Worm (Caenorhabditis elegans) whole organism, L2 larva: Measurements from ENCODE around the gene tram-1.

Experiments
- F13H6.1 ChIP-seq: sonication (generic microtip); optimal IDR thresholded peaks from 2 replicates; lab custom pipeline; 2016; ENCODE audit warnings: missing genetic modification characterization, missing compliant biosample characterization
- R02D3.7 ChIP-seq: fragments of 150-350 bp; optimal IDR thresholded peaks from 2 replicates; lab custom pipeline; 2014; ENCODE audit warnings: missing biosample characterization, missing genetic modification characterization
- alr-1 ChIP-seq: fragments of 150-350 bp; optimal IDR thresholded peaks from 2 replicates; lab custom pipeline; 2014; ENCODE audit warnings: missing biosample characterization, missing genetic modification characterization
- aly-2 ChIP-seq: fragments of 150-350 bp; optimal IDR thresholded peaks from 2 replicates; lab custom pipeline; 2014; ENCODE audit warnings: missing biosample characterization, missing genetic modification characterization
- ama-1 ChIP-seq: fragments of 150-350 bp; optimal IDR thresholded peaks from 2 replicates; lab custom pipeline; 2018; ENCODE audit warnings: inconsistent platforms
- ceh-16 ChIP-seq: fragments of 150-350 bp; optimal IDR thresholded peaks from 2 replicates; lab custom pipeline; 2014; ENCODE audit warnings: missing biosample characterization, missing genetic modification characterization
- crh-2 ChIP-seq: sonication (generic microtip); optimal IDR thresholded peaks from 2 replicates; lab custom pipeline; 2017; ENCODE audit warnings: missing biosample characterization, missing genetic modification characterization
- egl-27 ChIP-seq: sonication (generic microtip); optimal IDR thresholded peaks from 3 replicates; lab custom pipeline; 2017; ENCODE audit warnings: missing biosample characterization, missing genetic modification reagents, missing genetic modification characterization
- elt-1 ChIP-seq: fragments of 150-350 bp; optimal IDR thresholded peaks from 2 replicates; lab custom pipeline; 2014; ENCODE audit warnings: missing biosample characterization, missing genetic modification characterization
- elt-3 ChIP-seq: sonication (generic microtip); optimal IDR thresholded peaks from 2 replicates; lab custom pipeline; 2017; ENCODE audit warnings: missing biosample characterization, missing genetic modification characterization
- gmeb-1 ChIP-seq: fragments of 150-350 bp; optimal IDR thresholded peaks from 2 replicates; lab custom pipeline; 2014; ENCODE audit warnings: missing biosample characterization, missing genetic modification characterization
- lin-11 ChIP-seq: fragments of 150-350 bp; sonication (generic microtip); optimal IDR thresholded peaks from 2 replicates; lab custom pipeline; 2014; ENCODE audit warnings: missing biosample characterization, missing genetic modification characterization, inconsistent platforms, mixed read lengths
- lin-13 ChIP-seq: fragments of 150-350 bp; optimal IDR thresholded peaks from 2 replicates; lab custom pipeline; 2014; ENCODE audit warnings: missing biosample characterization, missing genetic modification reagents, missing genetic modification characterization
- lin-39 ChIP-seq: fragments of 150-350 bp; optimal IDR thresholded peaks from 2 replicates; lab custom pipeline; 2014; ENCODE audit warnings: missing biosample characterization, missing genetic modification reagents, missing genetic modification characterization
- lsy-2 ChIP-seq, 2 experiments: fragments of 150-350 bp in 1 of 2; sonication (generic microtip) in 1 of 2; optimal IDR thresholded peaks; 2 replicates each; lab custom pipeline; 2014 to 2017; ENCODE audit warnings: missing biosample characterization in 2 of 2, missing genetic modification characterization in 2 of 2
- mab-5 ChIP-seq: fragments of 150-350 bp; optimal IDR thresholded peaks from 2 replicates; lab custom pipeline; 2014; ENCODE audit warnings: missing biosample characterization, missing genetic modification characterization
- mbf-1 ChIP-seq: sonication (generic microtip); optimal IDR thresholded peaks from 2 replicates; lab custom pipeline; 2017; ENCODE audit warnings: missing biosample characterization, missing genetic modification characterization
- nhr-11 ChIP-seq: fragments of 150-350 bp; optimal IDR thresholded peaks from 2 replicates; lab custom pipeline; 2014; ENCODE audit warnings: missing biosample characterization, missing genetic modification characterization
- nhr-12 ChIP-seq: fragments of 150-350 bp; optimal IDR thresholded peaks from 2 replicates; lab custom pipeline; 2014; ENCODE audit warnings: missing biosample characterization, missing genetic modification characterization
- nhr-129 ChIP-seq: fragments of 150-350 bp; optimal IDR thresholded peaks from 2 replicates; lab custom pipeline; 2014; ENCODE audit warnings: missing biosample characterization, missing genetic modification characterization
- nhr-21 ChIP-seq: fragments of 150-350 bp; optimal IDR thresholded peaks from 2 replicates; lab custom pipeline; 2014; ENCODE audit warnings: missing biosample characterization, missing genetic modification characterization
- nhr-23 ChIP-seq: fragments of 150-350 bp; optimal IDR thresholded peaks from 2 replicates; lab custom pipeline; 2014; ENCODE audit warnings: missing biosample characterization, missing genetic modification reagents, missing genetic modification characterization
- nhr-237 ChIP-seq: fragments of 150-350 bp; optimal IDR thresholded peaks from 2 replicates; lab custom pipeline; 2014; ENCODE audit warnings: missing biosample characterization, missing genetic modification characterization
- nhr-25 ChIP-seq: fragments of 150-350 bp; sonication (generic microtip); optimal IDR thresholded peaks from 3 replicates; lab custom pipeline; 2014; ENCODE audit warnings: missing biosample characterization, missing genetic modification characterization
- nhr-6 ChIP-seq: fragments of 150-350 bp; optimal IDR thresholded peaks from 2 replicates; lab custom pipeline; 2014; ENCODE audit warnings: missing biosample characterization, missing genetic modification characterization
- nhr-77 ChIP-seq: fragments of 150-350 bp; optimal IDR thresholded peaks from 2 replicates; lab custom pipeline; 2014; ENCODE audit warnings: missing biosample characterization, missing genetic modification characterization
- sem-4 ChIP-seq: fragments of 150-350 bp; optimal IDR thresholded peaks from 2 replicates; lab custom pipeline; 2014; ENCODE audit warnings: missing biosample characterization, missing genetic modification reagents, missing genetic modification characterization
- sma-9 ChIP-seq, 2 experiments: fragments of 150-350 bp in 1 of 2; sonication (generic microtip) in 1 of 2; optimal IDR thresholded peaks; 2 replicates each; lab custom pipeline; 2014 to 2016; ENCODE audit warnings: missing genetic modification characterization in 2 of 2, mild to moderate bottlenecking in 1 of 2, missing biosample characterization in 1 of 2, missing compliant biosample characterization in 1 of 2, missing genetic modification reagents in 1 of 2, moderate library complexity in 1 of 2
- unc-39 ChIP-seq: fragments of 150-350 bp; optimal IDR thresholded peaks from 2 replicates; lab custom pipeline; 2014; ENCODE audit warnings: missing biosample characterization, missing genetic modification characterization
- unc-62 ChIP-seq: fragments of 150-350 bp; optimal IDR thresholded peaks from 2 replicates; lab custom pipeline; 2014; ENCODE audit warnings: missing biosample characterization, missing genetic modification reagents, missing genetic modification characterization
- zag-1 ChIP-seq: fragments of 150-350 bp; optimal IDR thresholded peaks from 2 replicates; lab custom pipeline; 2014; ENCODE audit warnings: missing biosample characterization, missing genetic modification characterization
- ztf-1 ChIP-seq: fragments of 200-800 bp; sonication (Bioruptor generic); conservative IDR thresholded peaks from 2 replicates; pipeline ENCODE4 v1.3.6; 2022; ENCODE audit warnings: missing genetic modification characterization, missing compliant biosample characterization
- ztf-11 ChIP-seq: sonication (generic microtip); optimal IDR thresholded peaks from 2 replicates; lab custom pipeline; 2017; ENCODE audit warnings: missing biosample characterization, missing genetic modification characterization

tram-1 gene

DNA sequence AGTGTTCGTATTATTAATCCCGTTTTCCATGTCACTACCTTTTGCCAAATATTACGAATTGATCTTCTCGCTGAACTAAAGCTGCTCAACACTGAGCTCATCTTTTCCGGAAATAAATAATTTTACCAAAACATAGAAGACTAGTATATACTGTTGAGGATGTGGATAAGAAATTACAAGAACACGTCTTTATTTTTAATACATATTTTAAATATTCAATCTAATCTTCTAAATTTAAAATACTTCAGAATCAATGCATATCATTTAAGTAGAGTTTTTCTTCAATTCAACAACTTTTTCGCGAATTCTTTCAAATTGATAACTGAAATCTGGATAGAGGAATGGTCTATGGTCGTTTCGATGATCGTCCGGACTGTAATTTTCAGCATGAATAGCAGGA is 6.3 kb downstream of the tram-1 start, which contains the start of gene abt-1:
Gene abt-1 (minus strand): TSS at position 101 of the 400 bp plus-strand sequence.
- TF ChIP-seq gmeb-1 (tag; lab: Kevin White, UChicago) = no peak
- no peak for TF ChIP-seq egl-27 (tag; lab: Kevin White, UChicago)
- TF ChIP-seq nhr-11 (tag; lab: Kevin White, UChicago) = no peak
- TF ChIP-seq mbf-1 (tag; lab: Kevin White, UChicago) = no peak

DNA sequence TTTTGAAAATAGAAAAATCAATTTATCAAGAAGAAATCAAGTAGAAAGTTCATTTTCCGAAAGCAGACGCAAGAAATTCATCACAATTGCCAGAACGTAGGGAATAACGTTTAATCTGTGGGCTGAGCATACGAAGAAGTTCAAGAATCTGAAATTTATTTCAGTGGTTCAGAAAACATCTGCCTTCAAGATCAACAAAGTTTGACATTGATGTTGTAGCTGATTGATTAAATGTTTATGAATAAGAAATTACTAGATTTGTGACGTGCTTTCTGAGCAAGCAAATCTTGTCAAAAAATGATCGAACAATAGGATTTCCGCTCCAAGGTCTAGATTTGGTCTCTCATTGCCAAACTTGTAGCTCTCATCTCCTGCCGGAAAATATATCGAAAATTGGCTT is 14.9 kb downstream of the tram-1 start, which contains the start of gene K04D7.6:
Gene K04D7.6 (minus strand): TSS at position 101 of the 400 bp plus-strand sequence.
- TF ChIP-seq lin-13 = no peak
- no peak for TF ChIP-seq ceh-16 (tag; lab: Kevin White, UChicago)
- TF ChIP-seq sma-9 (GFP tag; optimal IDR thresholded peaks at IDR 0.05; lab: Kevin White, UChicago) = no peak
- TF ChIP-seq sma-9 (tag; optimal IDR thresholded peaks at IDR 0.05; lab: Kevin White, UChicago) = no peak
- TF ChIP-seq lin-39 (tag; lab: Kevin White, UChicago) = no peak
- no peak for TF ChIP-seq sem-4 (tag; lab: Kevin White, UChicago)
- no peak for TF ChIP-seq nhr-21 (tag; lab: Kevin White, UChicago)
- no peak for TF ChIP-seq nhr-77
- TF ChIP-seq nhr-6 (tag; lab: Kevin White, UChicago) = no peak
- TF ChIP-seq elt-3 (tag; lab: Kevin White, UChicago) = no peak
- no peak for TF ChIP-seq alr-1
- no peak for TF ChIP-seq unc-62 (GFP tag; lab: Kevin White, UChicago)
- TF ChIP-seq nhr-23 (tag; lab: Kevin White, UChicago) = no peak

DNA sequence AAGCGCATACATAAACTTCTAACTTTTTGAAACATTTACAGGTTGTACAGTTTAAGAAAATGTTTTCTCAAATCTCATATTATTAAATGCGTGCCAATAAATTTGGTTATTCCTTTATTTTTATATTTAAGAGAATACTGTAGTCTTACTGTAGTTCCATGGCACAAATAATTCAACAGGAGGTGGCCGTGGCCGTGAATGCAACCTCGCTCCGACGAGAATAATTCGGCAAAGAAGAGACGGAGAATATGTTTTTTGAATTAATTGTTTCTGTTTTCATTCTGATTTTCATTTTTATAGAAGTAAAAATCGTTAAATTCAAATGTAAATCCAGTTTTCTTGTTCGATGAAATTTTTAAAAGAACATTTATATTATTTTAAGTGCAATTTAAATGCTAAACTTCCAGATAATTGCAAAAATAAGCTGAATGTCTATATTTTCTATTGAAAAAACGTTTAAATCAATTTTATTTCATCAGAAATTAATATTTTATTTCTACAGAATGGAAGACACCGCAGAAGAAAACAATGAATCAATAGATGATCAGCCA is 23.7 kb downstream of the tram-1 start, which contains the start of gene gon-4:
Gene gon-4 (plus strand): TSS at position 501 of the 551 bp plus-strand sequence.
- TF ChIP-seq ztf-11 (tag; lab: Kevin White, UChicago) (no peak), lin-39 (tag; lab: Kevin White, UChicago) (no peak), R02D3.7 (tag; lab: Kevin White, UChicago) (no peak), lsy-2 (tag; optimal IDR thresholded peaks at IDR 0.05; lab: Kevin White, UChicago) (no peak), crh-2 (tag; lab: Kevin White, UChicago) (no peak), unc-39 (no peak), sma-9 (GFP tag; optimal IDR thresholded peaks at IDR 0.05; lab: Kevin White, UChicago) (no peak), sma-9 (tag; optimal IDR thresholded peaks at IDR 0.05; lab: Kevin White, UChicago) (no peak)

DNA sequence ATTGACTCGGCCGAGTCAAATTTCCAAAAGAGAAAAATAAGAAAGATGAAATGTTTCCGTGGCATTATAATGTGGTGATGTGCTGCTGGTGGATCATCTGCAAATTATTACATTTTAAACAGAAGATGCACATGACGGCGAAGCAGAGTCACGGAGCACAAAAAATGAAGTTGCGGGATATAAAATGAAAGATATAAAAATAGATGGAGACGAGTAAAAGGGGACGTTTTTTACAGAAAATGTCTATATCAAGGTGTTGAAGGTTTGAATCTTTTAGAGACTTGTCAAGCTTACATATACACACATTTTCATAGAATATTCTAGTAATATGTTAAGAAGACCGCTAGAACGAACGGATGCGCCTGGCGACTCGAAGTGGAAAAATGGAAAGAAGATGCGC is 26.7 kb downstream of the tram-1 start, which contains the start of gene ptrg-1:
Gene ptrg-1 (minus strand): TSS at position 101 of the 400 bp plus-strand sequence.
- TF ChIP-seq nhr-129 (no peak), nhr-12 (tag; lab: Kevin White, UChicago) (no peak), nhr-237 (no peak), ama-1 (lab: Kevin White, UChicago) (no peak), elt-3 (tag; lab: Kevin White, UChicago) (no peak), unc-39 (no peak), aly-2 (tag; lab: Kevin White, UChicago) (no peak), nhr-6 (tag; lab: Kevin White, UChicago) (no peak), sma-9 (GFP tag; optimal IDR thresholded peaks at IDR 0.05; lab: Kevin White, UChicago) (no peak), sma-9 (tag; optimal IDR thresholded peaks at IDR 0.05; lab: Kevin White, UChicago) (no peak), ztf-11 (tag; lab: Kevin White, UChicago) (no peak), nhr-25 (tag; lab: Kevin White, UChicago) (no peak), nhr-23 (tag; lab: Kevin White, UChicago) (no peak), egl-27 (tag; lab: Kevin White, UChicago) (no peak), sem-4 (tag; lab: Kevin White, UChicago) (no peak), nhr-77 (no peak)

DNA sequence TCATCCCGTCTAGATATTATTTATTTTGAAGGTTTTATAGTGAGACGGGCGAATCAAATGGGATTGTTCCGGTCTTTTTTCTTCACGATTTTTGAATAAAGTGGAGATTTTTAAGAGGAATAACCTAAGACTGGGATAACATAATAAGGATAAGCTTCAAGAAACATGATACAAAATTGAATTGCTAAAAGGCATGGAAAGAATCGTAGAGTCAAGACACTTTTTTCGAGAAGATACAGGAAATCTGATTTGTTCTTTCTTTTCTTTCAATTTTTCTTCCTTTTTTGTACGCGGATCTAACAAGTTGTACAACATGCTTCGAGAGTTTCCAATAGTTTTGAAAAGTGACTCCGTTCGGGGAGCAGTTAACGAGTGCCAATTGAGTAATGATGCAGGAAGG is 29.6 kb downstream of the tram-1 start:
- TF ChIP-seq egl-27 (tag; lab: Kevin White, UChicago) (no peak), ama-1 (lab: Kevin White, UChicago) (no peak), aly-2 (tag; lab: Kevin White, UChicago) (no peak), nhr-23 (tag; lab: Kevin White, UChicago) (no peak), F13H6.1 (tag; lab: Kevin White, UChicago) (no peak), ztf-1 (GFP tag; lab: Robert Waterston, UW) (no peak), lin-11 (tag; lab: Kevin White, UChicago) (no peak), nhr-237 (no peak), sma-9 (GFP tag; optimal IDR thresholded peaks at IDR 0.05; lab: Kevin White, UChicago) (no peak), sma-9 (tag; optimal IDR thresholded peaks at IDR 0.05; lab: Kevin White, UChicago) (no peak), ztf-11 (tag; lab: Kevin White, UChicago) (no peak), mab-5 (tag; lab: Kevin White, UChicago) (no peak), zag-1 (no peak), R02D3.7 (tag; lab: Kevin White, UChicago) (no peak), elt-1 (no peak), unc-39 (no peak), nhr-129 (no peak), sem-4 (tag; lab: Kevin White, UChicago) (no peak)
